Worm (Caenorhabditis elegans) whole organism, early embryonic: ENCODE results near the gene gpx-2.

Experiments used
- B0310.2 ChIP-seq: sonication (generic microtip); optimal IDR thresholded peaks from 2 replicates; lab custom pipeline; 2016; ENCODE audit warnings: mild to moderate bottlenecking, missing genetic modification characterization, missing compliant biosample characterization
- aly-1 ChIP-seq: sonication (generic microtip); optimal IDR thresholded peaks from 2 replicates; lab custom pipeline; 2016; ENCODE audit warnings: missing genetic modification characterization, missing compliant biosample characterization
- ama-1 ChIP-seq: fragments of 150-350 bp; optimal IDR thresholded peaks from 2 replicates; lab custom pipeline; 2014
- ceh-13 ChIP-seq: fragments of 200-800 bp; sonication (Bioruptor generic); optimal IDR thresholded peaks from 2 replicates; lab custom pipeline; 2018; ENCODE audit warnings: mild to moderate bottlenecking, missing genetic modification characterization, missing compliant biosample characterization
- ceh-36 ChIP-seq: sonication (generic microtip); optimal IDR thresholded peaks from 2 replicates; lab custom pipeline; 2016; ENCODE audit warnings: missing genetic modification characterization, inconsistent platforms, missing compliant biosample characterization
- ets-7 ChIP-seq: sonication (generic microtip); optimal IDR thresholded peaks from 2 replicates; lab custom pipeline; 2016; ENCODE audit warnings: missing genotype, missing genetic modification characterization, missing compliant biosample characterization
- flt-1 ChIP-seq: fragments of 200-800 bp; sonication (Bioruptor generic); IDR thresholded peaks from 2 replicates; pipeline ENCODE4 v1.3.6; 2022; ENCODE audit warnings: missing genetic modification characterization, missing compliant biosample characterization
- hmbx-1 ChIP-seq: sonication (generic microtip); optimal IDR thresholded peaks from 2 replicates; lab custom pipeline; 2016; ENCODE audit warnings: mild to moderate bottlenecking, missing genetic modification characterization, missing compliant biosample characterization
- hmg-4 ChIP-seq: fragments of 200-800 bp; sonication (Bioruptor generic); optimal IDR thresholded peaks from 2 replicates; lab custom pipeline; 2018; ENCODE audit warnings: mild to moderate bottlenecking, missing genetic modification characterization, missing compliant biosample characterization
- pes-1 ChIP-seq: fragments of 200-800 bp; sonication (Bioruptor generic); IDR thresholded peaks from 2 replicates; pipeline ENCODE4 v1.3.6; 2022; ENCODE audit warnings: missing genetic modification reagents, missing genetic modification characterization, missing compliant biosample characterization
- scrt-1 ChIP-seq: fragments of 200-800 bp; sonication (Bioruptor generic); IDR thresholded peaks from 2 replicates; pipeline ENCODE4 v1.3.6; 2022; ENCODE audit warnings: missing genetic modification characterization, missing compliant biosample characterization
- tbx-11 ChIP-seq: fragments of 200-800 bp; sonication (Bioruptor generic); IDR thresholded peaks from 2 replicates; pipeline ENCODE4 v1.3.6; 2022; ENCODE audit warnings: missing genetic modification characterization, missing compliant biosample characterization
- tbx-37 ChIP-seq: fragments of 200-800 bp; sonication (Bioruptor generic); conservative IDR thresholded peaks from 2 replicates; pipeline ENCODE4 v1.3.6; 2022; ENCODE audit warnings: missing genetic modification reagents, missing genetic modification characterization, missing compliant biosample characterization
- tra-4 ChIP-seq: sonication (generic microtip); optimal IDR thresholded peaks from 2 replicates; lab custom pipeline; 2017; ENCODE audit warnings: missing genetic modification characterization, missing compliant biosample characterization

DNA sequence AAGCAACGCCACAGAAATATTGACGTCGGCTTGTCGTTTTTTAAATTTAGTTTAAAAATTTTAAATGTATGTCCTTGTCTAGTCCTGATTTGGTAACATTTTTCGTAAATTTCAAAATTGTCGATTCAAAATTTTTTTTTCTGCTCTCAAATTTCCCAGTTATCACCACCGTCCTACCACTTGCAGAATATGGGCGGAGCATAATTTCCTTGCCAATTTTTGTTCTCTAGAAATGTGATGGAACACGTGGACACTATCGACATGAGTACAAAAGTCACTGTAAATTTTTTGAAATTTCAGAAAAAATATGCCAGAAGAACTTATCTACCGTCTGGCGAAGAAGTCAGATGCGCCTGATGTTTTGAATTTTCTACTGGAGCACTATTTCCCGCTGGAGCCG, 11.3 kb upstream of the gpx-2 start, which contains the start of gene R05H10.7:
- TF ChIP-seq ets-7 (no peak), ama-1 (lab: Kevin White, UChicago) (no peak), aly-1 (tag; lab: Kevin White, UChicago) (no peak), scrt-1 (GFP tag; lab: Robert Waterston, UW) (no peak), hmbx-1 (no peak), tra-4 (tag; lab: Kevin White, UChicago) (no peak), ceh-13 (GFP tag; lab: Kevin White, UChicago) (no peak), B0310.2 (tag; lab: Kevin White, UChicago) (no peak), hmg-4 (GFP tag; lab: Kevin White, UChicago) (no peak), ceh-36 (tag; lab: Kevin White, UChicago) (no peak), flt-1 (no peak), pes-1 (no peak), tbx-37 (no peak), tbx-11 (GFP tag; lab: Robert Waterston, UW) (no peak)
